Worm (Caenorhabditis elegans): Measurements from ENCODE around the gene ttr-33.

ttr-33 gene

ce11 chrV:7842228-7842627, 4.5 kb upstream of the ttr-33 start, which contains the start of gene grd-8:
TSS of gene grd-8 (plus strand) at chrV:7842528.
- TF ChIP-seq ztf-23 (GFP tag; IDR thresholded peaks at IDR 0.05) (no peak), tab-1 (GFP tag; IDR thresholded peaks at IDR 0.05) (no peak), cog-1 (tag; optimal IDR thresholded peaks at IDR 0.05) (no peak)

ce11 chrV:7839485-7839884, 1.8 kb upstream of the ttr-33 start, which contains the start of gene C37C3.12:
TSS of gene C37C3.12 (minus strand) at chrV:7839585.
- TF ChIP-seq flt-1 (GFP tag; IDR thresholded peaks at IDR 0.05) = no peak
- TF ChIP-seq klf-2 (GFP tag; conservative IDR thresholded peaks at IDR 0.05) = no peak

DNA sequence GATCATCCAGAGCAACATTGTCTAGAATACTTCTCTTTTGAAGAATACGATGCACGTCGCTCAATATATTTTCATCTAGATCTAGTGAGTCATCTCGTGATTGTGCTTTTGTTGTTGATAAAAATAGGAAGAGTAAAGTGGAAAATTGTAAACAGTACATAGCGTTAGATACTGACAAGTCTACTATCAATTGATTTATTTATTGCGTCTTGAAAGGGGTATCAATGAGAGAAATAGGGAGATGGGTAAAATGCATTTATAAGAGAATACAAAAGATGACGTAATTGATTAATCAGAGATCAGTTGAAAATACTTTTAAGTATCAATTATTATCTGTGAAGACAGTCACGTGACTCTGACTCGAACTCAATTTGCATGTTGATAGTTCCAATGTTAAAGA, 798 bp downstream of the ttr-33 start, which contains the start of gene txt-5:
Gene txt-5 (minus strand): TSS at position 224 of the 400 bp plus-strand sequence.
- TF ChIP-seq klf-2 (GFP tag; conservative IDR thresholded peaks at IDR 0.05) (no peak), ztf-23 (GFP tag; IDR thresholded peaks at IDR 0.05) (no peak), cog-1 (tag; optimal IDR thresholded peaks at IDR 0.05) (no peak), ztf-29 (GFP tag; IDR thresholded peaks at IDR 0.05) (no peak), tab-1 (GFP tag; IDR thresholded peaks at IDR 0.05) (no peak), ref-1 (GFP tag; conservative IDR thresholded peaks at IDR 0.05) (no peak), med-1 (GFP tag; optimal IDR thresholded peaks at IDR 0.05; ENCODE audit: insufficient read depth) (no peak), flt-1 (GFP tag; IDR thresholded peaks at IDR 0.05) (no peak), T22C8.4 (GFP tag; IDR thresholded peaks at IDR 0.05) (no peak)

ce11 chrV:7830952-7831351, 6.8 kb downstream of the ttr-33 start:
- TF ChIP-seq ztf-29 (GFP tag; IDR thresholded peaks at IDR 0.05) = no peak
- TF ChIP-seq ztf-23 (GFP tag; IDR thresholded peaks at IDR 0.05) = no peak
- TF ChIP-seq cog-1 (tag; optimal IDR thresholded peaks at IDR 0.05) = no peak
- no peak for TF ChIP-seq tab-1 (GFP tag; IDR thresholded peaks at IDR 0.05)
- TF ChIP-seq flt-1 (GFP tag; IDR thresholded peaks at IDR 0.05) = no peak

- TF ChIP-seq ref-1 (GFP tag; conservative IDR thresholded peaks at IDR 0.05) = no peak
- no peak for TF ChIP-seq ztf-29 (GFP tag; IDR thresholded peaks at IDR 0.05)
- no peak for TF ChIP-seq cog-1 (tag; optimal IDR thresholded peaks at IDR 0.05)
- no peak for TF ChIP-seq flt-1 (GFP tag; IDR thresholded peaks at IDR 0.05)
- TF ChIP-seq tab-1 (GFP tag; IDR thresholded peaks at IDR 0.05) = no peak
- TF ChIP-seq klf-2 (GFP tag; conservative IDR thresholded peaks at IDR 0.05) = no peak
Observed at ce11 chrV:7826917-7827316, 10.8 kb downstream of the ttr-33 start, which contains the start of gene mig-6. TSS of gene mig-6 (plus strand) at chrV:7827217.

- no peak for TF ChIP-seq tab-1 (GFP tag; IDR thresholded peaks at IDR 0.05)
- no peak for TF ChIP-seq flt-1 (GFP tag; IDR thresholded peaks at IDR 0.05)
- TF ChIP-seq T22C8.4 (GFP tag; IDR thresholded peaks at IDR 0.05) = no peak
- TF ChIP-seq klf-2 (GFP tag; conservative IDR thresholded peaks at IDR 0.05) = no peak
- no peak for TF ChIP-seq ztf-29 (GFP tag; IDR thresholded peaks at IDR 0.05)
- TF ChIP-seq ztf-23 (GFP tag; IDR thresholded peaks at IDR 0.05) = no peak
- no peak for TF ChIP-seq ref-1 (GFP tag; conservative IDR thresholded peaks at IDR 0.05)
- no peak for TF ChIP-seq cog-1 (tag; optimal IDR thresholded peaks at IDR 0.05)
Observed at ce11 chrV:7826362-7826761, 11.3 kb downstream of the ttr-33 start.

DNA sequence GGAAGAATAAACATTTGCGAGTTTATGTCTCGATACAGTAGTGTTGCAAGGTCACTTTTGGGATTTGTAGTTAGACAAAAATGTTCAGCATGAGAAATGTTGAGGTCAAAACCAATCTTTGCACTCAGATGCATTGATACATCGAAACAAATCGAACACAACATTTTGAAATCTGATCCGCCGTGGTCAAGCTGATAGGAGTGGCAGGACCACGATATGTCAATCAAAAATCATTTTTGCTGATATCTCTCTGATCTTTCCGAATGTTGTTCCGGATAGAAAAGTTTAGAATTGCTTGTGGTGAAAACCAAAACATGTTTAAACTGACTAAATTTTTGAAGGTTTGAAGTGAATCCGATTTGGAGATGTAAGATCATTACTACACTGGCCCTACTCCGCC, 11.9 kb downstream of the ttr-33 start:
- no peak for TF ChIP-seq tab-1 (GFP tag; IDR thresholded peaks at IDR 0.05)
- no peak for TF ChIP-seq cog-1 (tag; optimal IDR thresholded peaks at IDR 0.05)
- TF ChIP-seq ref-1 (GFP tag; conservative IDR thresholded peaks at IDR 0.05) = no peak
- TF ChIP-seq T22C8.4 (GFP tag; IDR thresholded peaks at IDR 0.05) = no peak
- TF ChIP-seq klf-2 (GFP tag; conservative IDR thresholded peaks at IDR 0.05) = no peak
- no peak for TF ChIP-seq flt-1 (GFP tag; IDR thresholded peaks at IDR 0.05)
- TF ChIP-seq ztf-23 (GFP tag; IDR thresholded peaks at IDR 0.05) = no peak
- no peak for TF ChIP-seq med-1 (GFP tag; optimal IDR thresholded peaks at IDR 0.05; ENCODE audit: insufficient read depth)
- TF ChIP-seq ztf-29 (GFP tag; IDR thresholded peaks at IDR 0.05) = no peak

DNA sequence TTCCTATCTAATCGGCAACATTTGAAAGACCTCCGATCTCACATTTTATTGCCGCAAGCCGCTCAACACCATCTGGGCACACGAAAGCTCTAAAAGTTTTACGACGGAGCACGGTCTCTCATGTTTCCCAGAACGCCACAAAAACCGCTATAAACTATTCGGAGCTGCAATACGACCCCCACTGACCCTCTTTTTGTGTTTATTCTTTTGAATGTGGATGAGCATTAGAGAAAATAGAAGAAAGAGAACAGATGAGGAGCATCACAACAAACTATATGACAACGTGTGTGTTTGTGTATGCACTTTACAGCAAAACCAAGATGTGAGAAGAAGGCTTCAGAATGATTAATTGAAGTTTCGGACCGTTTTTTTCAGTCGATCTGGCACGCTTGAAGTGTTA, 13.6 kb downstream of the ttr-33 start:
- TF ChIP-seq klf-2 (GFP tag; conservative IDR thresholded peaks at IDR 0.05) = no peak

DNA sequence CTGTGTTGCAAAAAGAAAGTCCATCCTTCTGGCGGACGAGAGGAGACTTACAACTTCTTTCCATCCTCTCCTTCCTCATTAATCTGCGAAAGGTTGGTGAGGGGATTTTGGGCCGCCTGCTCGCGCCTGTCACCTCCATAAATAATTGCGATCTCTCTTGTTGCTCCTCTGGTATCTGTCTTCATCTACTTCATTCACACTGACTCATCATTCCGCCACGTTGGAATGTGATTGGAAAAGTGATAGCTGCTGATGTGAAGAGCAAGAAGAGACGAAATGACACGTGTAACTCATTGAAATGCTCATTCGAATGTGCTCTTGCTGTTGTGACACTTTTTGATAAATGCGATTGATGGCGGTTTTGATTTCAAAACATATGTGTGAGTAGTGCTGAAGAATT, 15.1 kb downstream of the ttr-33 start:
- no peak for TF ChIP-seq ztf-29 (GFP tag; IDR thresholded peaks at IDR 0.05)

ce11 chrV:7820270-7820669, 17.4 kb downstream of the ttr-33 start, which contains the start of gene lbp-4:
TSS of gene lbp-4 (plus strand) at chrV:7820578.
- TF ChIP-seq ref-1 (GFP tag; conservative IDR thresholded peaks at IDR 0.05) (no peak), cog-1 (tag; optimal IDR thresholded peaks at IDR 0.05) (no peak), flt-1 (GFP tag; IDR thresholded peaks at IDR 0.05) (no peak)

ce11 chrV:7819585-7819984, 18.1 kb downstream of the ttr-33 start:
- no peak for TF ChIP-seq klf-2 (GFP tag; conservative IDR thresholded peaks at IDR 0.05)
- no peak for TF ChIP-seq ztf-23 (GFP tag; IDR thresholded peaks at IDR 0.05)
- TF ChIP-seq ref-1 (GFP tag; conservative IDR thresholded peaks at IDR 0.05) = no peak
- no peak for TF ChIP-seq cog-1 (tag; optimal IDR thresholded peaks at IDR 0.05)
- no peak for TF ChIP-seq tab-1 (GFP tag; IDR thresholded peaks at IDR 0.05)
- TF ChIP-seq T22C8.4 (GFP tag; IDR thresholded peaks at IDR 0.05) = no peak

ce11 chrV:7816486-7816885, 21.2 kb downstream of the ttr-33 start:
- no peak for TF ChIP-seq ref-1 (GFP tag; conservative IDR thresholded peaks at IDR 0.05)
- no peak for TF ChIP-seq ztf-23 (GFP tag; IDR thresholded peaks at IDR 0.05)
- no peak for TF ChIP-seq T22C8.4 (GFP tag; IDR thresholded peaks at IDR 0.05)
- no peak for TF ChIP-seq tab-1 (GFP tag; IDR thresholded peaks at IDR 0.05)
